Fruit fly (Drosophila melanogaster) whole organism, embryonic: ENCODE data around the gene CG31100.

Experiments used
- CG10366 ChIP-seq: fragments of 200-800 bp; sonication (Bioruptor generic); IDR thresholded peaks from 2 replicates; pipeline ENCODE4 v1.3.6; 2022; ENCODE audit warnings: missing biosample characterization, missing genetic modification characterization
- CG10543 ChIP-seq: fragments of 200-800 bp; sonication (Bioruptor generic); optimal IDR thresholded peaks from 3 replicates; lab custom pipeline; 2017; ENCODE audit warnings: missing biosample characterization, mild to moderate bottlenecking, missing genetic modification characterization, moderate library complexity
- CG10979 ChIP-seq: fragments of 200-800 bp; sonication (Bioruptor generic); optimal IDR thresholded peaks from 2 replicates; lab custom pipeline; 2018; ENCODE audit warnings: missing biosample characterization, mild to moderate bottlenecking, missing genetic modification characterization, moderate library complexity
- CG12155 ChIP-seq: fragments of 200-800 bp; sonication (Bioruptor generic); optimal IDR thresholded peaks from 3 replicates; lab custom pipeline; 2016; ENCODE audit warnings: missing biosample characterization, missing genetic modification characterization
- CG1233 ChIP-seq: fragments of 200-800 bp; sonication (Bioruptor generic); optimal IDR thresholded peaks from 4 replicates; lab custom pipeline; 2018; ENCODE audit warnings: missing biosample characterization, mild to moderate bottlenecking, missing genetic modification characterization
- CG16779 ChIP-seq: fragments of 200-800 bp; sonication (Bioruptor generic); IDR thresholded peaks from 2 replicates; pipeline ENCODE4 v1.3.6; 2022; ENCODE audit warnings: missing biosample characterization, missing genetic modification characterization
- CG16815 ChIP-seq: fragments of 200-800 bp; sonication (Bioruptor generic); optimal IDR thresholded peaks from 3 replicates; lab custom pipeline; 2017; ENCODE audit warnings: missing biosample characterization, mild to moderate bottlenecking, missing genetic modification characterization
- CG1792 ChIP-seq: fragments of 200-800 bp; sonication (Bioruptor generic); optimal IDR thresholded peaks from 2 replicates; lab custom pipeline; 2016; ENCODE audit warnings: missing biosample characterization, missing genetic modification characterization
- CG18011 ChIP-seq: fragments of 200-800 bp; sonication (Bioruptor generic); optimal IDR thresholded peaks from 2 replicates; lab custom pipeline; 2017; ENCODE audit warnings: missing biosample characterization, missing genetic modification characterization, mild to moderate bottlenecking, moderate library complexity, missing genotype
- CG18619 ChIP-seq: fragments of 200-800 bp; sonication (Bioruptor generic); optimal IDR thresholded peaks from 3 replicates; lab custom pipeline; 2017; ENCODE audit warnings: missing biosample characterization, mild to moderate bottlenecking, missing genetic modification characterization
- CG18764 ChIP-seq: fragments of 200-800 bp; sonication (Bioruptor generic); optimal IDR thresholded peaks from 3 replicates; lab custom pipeline; 2016; ENCODE audit warnings: missing biosample characterization, missing genetic modification characterization
- CG31441 ChIP-seq: fragments of 200-800 bp; sonication (Bioruptor generic); IDR thresholded peaks from 2 replicates; pipeline ENCODE4 v1.3.6; 2022; ENCODE audit warnings: missing biosample characterization, missing genetic modification characterization
- CG32532 ChIP-seq: fragments of 200-800 bp; sonication (Bioruptor generic); IDR thresholded peaks from 2 replicates; pipeline ENCODE4 v1.3.6; 2022; ENCODE audit warnings: missing biosample characterization, missing genetic modification characterization
- CG32767 ChIP-seq: fragments of 200-800 bp; sonication (Bioruptor generic); IDR thresholded peaks from 2 replicates; pipeline ENCODE4 v1.3.6; 2022; ENCODE audit warnings: missing biosample characterization, missing genetic modification characterization
- CG33213 ChIP-seq: fragments of 200-800 bp; sonication (Bioruptor generic); optimal IDR thresholded peaks from 3 replicates; lab custom pipeline; 2016; ENCODE audit warnings: missing biosample characterization, missing genetic modification characterization
- CG3838 ChIP-seq: fragments of 200-800 bp; sonication (Bioruptor generic); optimal IDR thresholded peaks from 3 replicates; lab custom pipeline; 2016; ENCODE audit warnings: missing biosample characterization, missing genetic modification characterization
- CG3995 ChIP-seq: fragments of 200-800 bp; sonication (Bioruptor generic); optimal IDR thresholded peaks from 3 replicates; lab custom pipeline; 2016; ENCODE audit warnings: missing biosample characterization, missing genetic modification characterization
- CG43689 ChIP-seq: fragments of 200-800 bp; sonication (Bioruptor generic); IDR thresholded peaks from 2 replicates; pipeline ENCODE4 v1.3.6; 2022; ENCODE audit warnings: missing biosample characterization, missing genetic modification characterization
- CG6791 ChIP-seq: fragments of 200-800 bp; sonication (Bioruptor generic); IDR thresholded peaks from 3 replicates; pipeline ENCODE4 v1.3.6; 2022; ENCODE audit warnings: missing biosample characterization, missing genetic modification characterization; ENCODE audit not compliant: partially characterized antibody
- CG7372 ChIP-seq: fragments of 200-800 bp; sonication (Bioruptor generic); IDR thresholded peaks from 2 replicates; pipeline ENCODE4 v1.3.6; 2022; ENCODE audit warnings: missing biosample characterization, missing genetic modification characterization
- CG9609 ChIP-seq: fragments of 200-800 bp; sonication (Bioruptor generic); optimal IDR thresholded peaks from 3 replicates; lab custom pipeline; 2016; ENCODE audit warnings: missing biosample characterization, missing genetic modification characterization
- Camta ChIP-seq: fragments of 200-800 bp; sonication (Bioruptor generic); optimal IDR thresholded peaks from 2 replicates; lab custom pipeline; 2016; ENCODE audit warnings: missing biosample characterization, missing genetic modification characterization
- Chrac-16 ChIP-seq: fragments of 200-800 bp; sonication (Bioruptor generic); optimal IDR thresholded peaks from 3 replicates; lab custom pipeline; 2016; ENCODE audit warnings: missing biosample characterization, missing genetic modification characterization
- Dad ChIP-seq: fragments of 200-800 bp; sonication (Bioruptor generic); optimal IDR thresholded peaks from 3 replicates; lab custom pipeline; 2016; ENCODE audit warnings: missing biosample characterization, missing genetic modification characterization
- Hmr ChIP-seq: fragments of 200-800 bp; sonication (Bioruptor generic); optimal IDR thresholded peaks from 3 replicates; lab custom pipeline; 2017; ENCODE audit warnings: mild to moderate bottlenecking, missing biosample characterization, missing genetic modification reagents, missing genetic modification characterization
- NC2β ChIP-seq: fragments of 200-800 bp; sonication (Bioruptor generic); optimal IDR thresholded peaks from 2 replicates; lab custom pipeline; 2016; ENCODE audit warnings: missing biosample characterization, missing genetic modification characterization
- NfI ChIP-seq: fragments of 200-800 bp; sonication (Bioruptor generic); optimal IDR thresholded peaks from 3 replicates; lab custom pipeline; 2018; ENCODE audit warnings: missing biosample characterization, mild to moderate bottlenecking, missing genetic modification characterization, moderate library complexity
- Rfx ChIP-seq: fragments of 200-800 bp; sonication (Bioruptor generic); IDR thresholded peaks from 2 replicates; pipeline ENCODE4 v1.3.6; 2022; ENCODE audit warnings: missing biosample characterization, missing genetic modification characterization
- Taf1 ChIP-seq: fragments of 200-800 bp; sonication (Bioruptor generic); IDR thresholded peaks from 2 replicates; pipeline ENCODE4 v1.3.6; 2022; ENCODE audit warnings: missing biosample characterization, missing genetic modification characterization
- Vsx1 ChIP-seq: fragments of 200-800 bp; sonication (Bioruptor generic); optimal IDR thresholded peaks from 2 replicates; lab custom pipeline; 2017; ENCODE audit warnings: missing biosample characterization, mild to moderate bottlenecking, missing genetic modification characterization, missing genetic modification reagents
- Xbp1 ChIP-seq: fragments of 200-800 bp; sonication (Bioruptor generic); optimal IDR thresholded peaks from 3 replicates; lab custom pipeline; 2016; ENCODE audit warnings: missing biosample characterization, mild to moderate bottlenecking, missing genetic modification characterization
- Xrp1 ChIP-seq: fragments of 200-800 bp; sonication (Bioruptor generic); IDR thresholded peaks from 2 replicates; pipeline ENCODE4 v1.3.6; 2022; ENCODE audit warnings: missing biosample characterization, missing genetic modification characterization
- YL-1 ChIP-seq: fragments of 200-800 bp; sonication (Bioruptor generic); optimal IDR thresholded peaks from 3 replicates; lab custom pipeline; 2017; ENCODE audit warnings: missing biosample characterization, mild to moderate bottlenecking, missing genetic modification characterization
- aop ChIP-seq: fragments of 200-800 bp; sonication (Bioruptor generic); IDR thresholded peaks from 2 replicates; pipeline ENCODE4 v1.3.6; 2022; ENCODE audit warnings: missing biosample characterization, missing genetic modification characterization
- bab2 ChIP-seq: fragments of 200-800 bp; sonication (Bioruptor generic); optimal IDR thresholded peaks from 2 replicates; lab custom pipeline; 2016; ENCODE audit warnings: missing biosample characterization, missing genetic modification characterization
- crol ChIP-seq: fragments of 200-800 bp; sonication (Bioruptor generic); IDR thresholded peaks from 2 replicates; pipeline ENCODE4 v1.3.6; 2022; ENCODE audit warnings: missing biosample characterization, missing genetic modification characterization
- en ChIP-seq: fragments of 200-800 bp; sonication (Bioruptor generic); optimal IDR thresholded peaks from 2 replicates; lab custom pipeline; 2016; ENCODE audit warnings: missing biosample characterization, missing genetic modification characterization
- gt ChIP-seq: fragments of 200-800 bp; sonication (Bioruptor generic); IDR thresholded peaks from 2 replicates; pipeline ENCODE4 v1.3.6; 2022; ENCODE audit warnings: missing biosample characterization, missing genetic modification characterization
- insv ChIP-seq, 2 experiments: fragments of 200-800 bp; sonication (Bioruptor generic); optimal IDR thresholded peaks; 3 replicates each; lab custom pipeline; 2016 to 2018; ENCODE audit warnings: missing biosample characterization in 2 of 2, missing genetic modification characterization in 2 of 2
- lilli ChIP-seq: fragments of 200-800 bp; sonication (Bioruptor generic); optimal IDR thresholded peaks from 3 replicates; lab custom pipeline; 2016; ENCODE audit warnings: missing biosample characterization, missing genetic modification characterization
- mam ChIP-seq: fragments of 200-800 bp; sonication (Bioruptor generic); optimal IDR thresholded peaks from 3 replicates; lab custom pipeline; 2016; ENCODE audit warnings: missing biosample characterization, missing genetic modification characterization
- nmo ChIP-seq: fragments of 200-800 bp; sonication (Bioruptor generic); optimal IDR thresholded peaks from 2 replicates; lab custom pipeline; 2018; ENCODE audit warnings: missing biosample characterization, mild to moderate bottlenecking, missing genetic modification characterization, moderate library complexity
- pros ChIP-seq: fragments of 200-800 bp; sonication (Bioruptor generic); optimal IDR thresholded peaks from 3 replicates; lab custom pipeline; 2019; ENCODE audit warnings: missing biosample characterization, mild to moderate bottlenecking, missing genetic modification characterization, moderate library complexity
- scrt ChIP-seq: fragments of 200-800 bp; sonication (Bioruptor generic); optimal IDR thresholded peaks from 2 replicates; lab custom pipeline; 2018; ENCODE audit warnings: missing biosample characterization, mild to moderate bottlenecking, missing genetic modification characterization, moderate library complexity
- shn ChIP-seq: fragments of 200-800 bp; sonication (Bioruptor generic); optimal IDR thresholded peaks from 3 replicates; lab custom pipeline; 2016; ENCODE audit warnings: missing biosample characterization, missing genetic modification characterization
- sob ChIP-seq: fragments of 200-800 bp; sonication (Bioruptor generic); IDR thresholded peaks from 2 replicates; pipeline ENCODE4 v1.3.6; 2022; ENCODE audit warnings: missing biosample characterization, missing genetic modification characterization
- stwl ChIP-seq: fragments of 200-800 bp; sonication (Bioruptor generic); optimal IDR thresholded peaks from 3 replicates; lab custom pipeline; 2018; ENCODE audit warnings: missing biosample characterization, mild to moderate bottlenecking, missing genetic modification characterization, moderate library complexity
- tup ChIP-seq: fragments of 200-800 bp; sonication (Bioruptor generic); optimal IDR thresholded peaks from 2 replicates; lab custom pipeline; 2016; ENCODE audit warnings: missing biosample characterization, mild to moderate bottlenecking, missing genetic modification characterization, moderate library complexity
- wdn ChIP-seq: fragments of 200-800 bp; sonication (Bioruptor generic); IDR thresholded peaks from 2 replicates; pipeline ENCODE4 v1.3.6; 2022; ENCODE audit warnings: missing biosample characterization, missing genetic modification characterization
- zf30C ChIP-seq: fragments of 200-800 bp; sonication (Bioruptor generic); optimal IDR thresholded peaks from 3 replicates; lab custom pipeline; 2018; ENCODE audit warnings: missing biosample characterization, mild to moderate bottlenecking, missing genetic modification characterization

The CG31100 gene

DNA sequence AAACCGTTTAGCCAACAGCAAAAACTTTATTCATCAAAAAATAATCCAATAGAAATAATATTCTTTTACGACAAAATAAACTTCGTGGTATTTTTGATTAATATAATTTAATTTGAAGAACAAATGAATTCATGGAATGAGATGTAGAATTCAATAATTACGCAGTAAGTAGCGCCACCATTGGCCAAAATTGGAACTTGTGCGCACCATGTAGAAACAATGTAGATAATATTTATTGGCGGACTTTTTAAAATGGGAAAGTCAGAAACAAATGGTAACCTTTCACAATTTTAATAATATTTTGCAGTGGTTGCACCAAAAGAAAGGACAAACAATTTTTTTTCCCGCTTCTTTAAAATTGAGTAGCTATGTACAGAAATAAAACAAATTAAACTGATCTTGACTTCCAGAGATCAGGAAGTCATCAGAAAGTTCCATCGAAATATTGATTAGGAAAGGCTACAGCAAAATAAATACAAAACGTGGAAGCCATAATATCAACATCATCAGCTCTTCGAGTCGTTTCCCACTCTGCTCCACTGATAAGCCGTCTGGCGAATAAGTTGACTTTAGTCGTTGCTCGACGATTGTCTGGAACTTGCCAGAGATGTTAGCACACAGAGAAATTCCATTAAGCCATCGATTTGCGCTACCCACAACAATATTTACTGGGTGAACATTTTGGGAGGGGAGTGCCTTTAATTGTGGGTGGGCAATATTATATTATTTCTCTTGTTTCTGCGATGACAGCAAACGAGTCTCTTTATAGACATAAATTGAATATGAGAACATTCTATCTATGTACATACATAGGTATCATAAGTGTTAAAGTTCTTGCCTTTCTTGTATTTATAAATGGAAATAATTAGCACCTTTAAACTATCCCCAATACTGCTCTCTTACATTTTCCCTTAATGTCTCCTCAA, 23.3 kb downstream of the CG31100 start (continued):
- TF ChIP-seq zf30C: no peak
- TF ChIP-seq YL-1 (GFP tag; lab: Kevin White, UChicago): no peak
- no peak for TF ChIP-seq Taf1
- TF ChIP-seq CG9609: no peak
- TF ChIP-seq CG10979: no peak
- TF ChIP-seq stwl (tag; lab: Kevin White, UChicago): peak; percentile 55
- TF ChIP-seq CG7372 (GFP tag; lab: Robert Waterston, UW): no peak
- peak; percentile 6 for TF ChIP-seq CG1233 (GFP tag; lab: Kevin White, UChicago)
- TF ChIP-seq CG12155: peak; percentile 6
- TF ChIP-seq mam (GFP tag; lab: Kevin White, UChicago): no peak
- no peak for TF ChIP-seq CG10366
- peak; percentile 58; the same call in 1 of the 2 replicates for TF ChIP-seq CG32532 (GFP tag; lab: Robert Waterston, UW)
- TF ChIP-seq sob (GFP tag; lab: Robert Waterston, UW): no peak
- no peak for TF ChIP-seq Xbp1 (GFP tag; lab: Kevin White, UChicago)
- no peak for TF ChIP-seq CG43689
- TF ChIP-seq nmo (GFP tag; lab: Kevin White, UChicago): peak; percentile 35
- no peak for TF ChIP-seq CG16779 (GFP tag; lab: Robert Waterston, UW)
- 0 out of 2 replicates have a peak, but pooled peaks have one; percentile 30 for TF ChIP-seq Xrp1 (GFP tag; lab: Robert Waterston, UW)
- TF ChIP-seq pros (GFP tag; lab: Kevin White, UChicago): no peak
- peak; percentile 1 for TF ChIP-seq Dad (GFP tag; lab: Kevin White, UChicago)
- TF ChIP-seq Vsx1 (GFP tag; lab: Kevin White, UChicago): peak; percentile 53
- peak; percentile 9 for TF ChIP-seq CG33213 (GFP tag; lab: Kevin White, UChicago)
- no peak for TF ChIP-seq NC2β
- TF ChIP-seq CG18764 (GFP tag; lab: Kevin White, UChicago): no peak
- no peak for TF ChIP-seq tup (GFP tag; lab: Kevin White, UChicago)
- TF ChIP-seq CG18619 (GFP tag; lab: Kevin White, UChicago): no peak
- TF ChIP-seq CG32767 (GFP tag; lab: Robert Waterston, UW): no peak
- TF ChIP-seq crol: no peak
- TF ChIP-seq Chrac-16 (GFP tag; lab: Kevin White, UChicago): no peak
- no peak for TF ChIP-seq CG3995 (GFP tag; lab: Kevin White, UChicago)
- no peak for TF ChIP-seq gt (GFP tag; lab: Robert Waterston, UW)
- no peak for TF ChIP-seq shn (GFP tag; lab: Kevin White, UChicago)
- no peak; the same call in none of the 2 replicates for TF ChIP-seq Rfx (GFP tag; lab: Robert Waterston, UW)
- peak in 1 of 2 experiments; percentile 3 for TF ChIP-seq insv (GFP tag; optimal IDR thresholded peaks at IDR 0.05; lab: Kevin White, UChicago)
- TF ChIP-seq Camta (GFP tag; lab: Kevin White, UChicago): no peak
- TF ChIP-seq NfI (GFP tag; lab: Kevin White, UChicago): peak; percentile 24
- TF ChIP-seq CG3838: no peak
- TF ChIP-seq Hmr: peak; percentile 16
- no peak for TF ChIP-seq CG10543
- no peak for TF ChIP-seq CG16815
- no peak for TF ChIP-seq lilli (GFP tag; lab: Kevin White, UChicago)
- TF ChIP-seq CG31441 (GFP tag; lab: Robert Waterston, UW): no peak
- TF ChIP-seq bab2 (GFP tag; lab: Kevin White, UChicago): no peak
- TF ChIP-seq wdn (GFP tag; lab: Robert Waterston, UW): no peak
- TF ChIP-seq aop (GFP tag; lab: Robert Waterston, UW): no peak
- no peak for TF ChIP-seq en (GFP tag; lab: Kevin White, UChicago)
- TF ChIP-seq CG1792: no peak
- TF ChIP-seq scrt (GFP tag; lab: Kevin White, UChicago): no peak
- 0 out of 3 replicates have a peak, but pooled peaks have one; percentile 45 for TF ChIP-seq CG6791 (GFP tag; lab: Robert Waterston, UW)
- no peak for TF ChIP-seq CG18011 (GFP tag; lab: Kevin White, UChicago)
